Worm (Caenorhabditis elegans): ENCODE data around the gene twk-9.

ce11 chrIV:9671001-9671652 lies 21.8 kb upstream of the twk-9 start:
- no peak for TF ChIP-seq tra-4 (tag; optimal IDR thresholded peaks at IDR 0.05)
- no peak for TF ChIP-seq ama-1 (optimal IDR thresholded peaks at IDR 0.05)

All from whole organism, early embryonic.